Worm (Caenorhabditis elegans) whole organism, late embryonic: ENCODE measurements around the gene fars-3.

Experiments used
- C38D4.7 ChIP-seq: fragments of 200-800 bp; sonication (Bioruptor generic); optimal IDR thresholded peaks from 2 replicates; lab custom pipeline; 2018; ENCODE audit warnings: mild to moderate bottlenecking, missing genetic modification characterization, moderate library complexity, missing compliant biosample characterization
- F13H6.1 ChIP-seq: sonication (generic microtip); optimal IDR thresholded peaks from 2 replicates; lab custom pipeline; 2016; ENCODE audit warnings: missing genetic modification characterization, missing compliant biosample characterization
- K02D7.2 ChIP-seq: sonication (generic microtip); optimal IDR thresholded peaks from 2 replicates; lab custom pipeline; 2017; ENCODE audit warnings: mild to moderate bottlenecking, missing genetic modification characterization, missing compliant biosample characterization
- T23F11.4 ChIP-seq: fragments of 200-800 bp; sonication (Bioruptor generic); optimal IDR thresholded peaks from 2 replicates; lab custom pipeline; 2018; ENCODE audit warnings: mild to moderate bottlenecking, missing genetic modification characterization, missing compliant biosample characterization
- Y22D7AL.16 ChIP-seq: sonication (generic microtip); optimal IDR thresholded peaks from 2 replicates; lab custom pipeline; 2016; ENCODE audit warnings: missing genetic modification characterization, missing compliant biosample characterization
- ama-1 ChIP-seq: fragments of 150-350 bp; optimal IDR thresholded peaks from 2 replicates; lab custom pipeline; 2014
- ceh-18 ChIP-seq: sonication (generic microtip); optimal IDR thresholded peaks from 2 replicates; lab custom pipeline; 2016; ENCODE audit warnings: missing genetic modification characterization, missing compliant biosample characterization
- ceh-19 ChIP-seq: fragments of 200-800 bp; sonication (Bioruptor generic); optimal IDR thresholded peaks from 2 replicates; lab custom pipeline; 2018; ENCODE audit warnings: mild to moderate bottlenecking, missing genetic modification characterization, missing compliant biosample characterization
- ceh-30 ChIP-seq: fragments of 150-350 bp; optimal IDR thresholded peaks from 2 replicates; lab custom pipeline; 2014; ENCODE audit warnings: missing biosample characterization, missing genetic modification characterization
- ceh-34 ChIP-seq: sonication (generic microtip); optimal IDR thresholded peaks from 2 replicates; lab custom pipeline; 2016; ENCODE audit warnings: mild to moderate bottlenecking, missing genetic modification characterization, missing compliant biosample characterization
- ceh-6 ChIP-seq: fragments of 200-800 bp; sonication (Bioruptor generic); optimal IDR thresholded peaks from 2 replicates; lab custom pipeline; 2018; ENCODE audit warnings: mild to moderate bottlenecking, missing genetic modification characterization, missing compliant biosample characterization
- ceh-9 ChIP-seq: sonication (generic microtip); optimal IDR thresholded peaks from 2 replicates; lab custom pipeline; 2016; ENCODE audit warnings: mild to moderate bottlenecking, missing genetic modification characterization, inconsistent platforms, missing compliant biosample characterization
- dve-1 ChIP-seq: sonication (generic microtip); optimal IDR thresholded peaks from 2 replicates; lab custom pipeline; 2017; ENCODE audit warnings: antibody characterized with exemption, mild to moderate bottlenecking, missing genetic modification characterization, missing compliant biosample characterization
- elt-2 ChIP-seq: sonication (generic microtip); optimal IDR thresholded peaks from 2 replicates; lab custom pipeline; 2016; ENCODE audit warnings: missing genetic modification reagents, missing genetic modification characterization, missing compliant biosample characterization
- fax-1 ChIP-seq: sonication (generic microtip); optimal IDR thresholded peaks from 2 replicates; lab custom pipeline; 2016; ENCODE audit warnings: missing genotype, missing genetic modification characterization, missing compliant biosample characterization
- gmeb-2 ChIP-seq: sonication (generic microtip); optimal IDR thresholded peaks from 2 replicates; lab custom pipeline; 2016; ENCODE audit warnings: missing genetic modification characterization, inconsistent platforms, missing compliant biosample characterization
- hlh-13 ChIP-seq: fragments of 200-800 bp; sonication (Bioruptor generic); optimal IDR thresholded peaks from 2 replicates; lab custom pipeline; 2018; ENCODE audit warnings: mild to moderate bottlenecking, missing genetic modification characterization, missing compliant biosample characterization
- hlh-15 ChIP-seq: sonication (generic microtip); optimal IDR thresholded peaks from 2 replicates; lab custom pipeline; 2016; ENCODE audit warnings: missing genetic modification characterization, missing compliant biosample characterization
- lin-11 ChIP-seq: fragments of 200-800 bp; sonication (Bioruptor generic); optimal IDR thresholded peaks from 2 replicates; lab custom pipeline; 2018; ENCODE audit warnings: mild to moderate bottlenecking, missing genetic modification characterization, missing compliant biosample characterization
- nfya-1 ChIP-seq: sonication (generic microtip); optimal IDR thresholded peaks from 2 replicates; lab custom pipeline; 2017; ENCODE audit warnings: missing genetic modification characterization, mild to moderate bottlenecking, missing compliant biosample characterization, antibody characterized with exemption, moderate library complexity
- pat-9 ChIP-seq: fragments of 200-800 bp; sonication (Bioruptor generic); optimal IDR thresholded peaks from 2 replicates; lab custom pipeline; 2018; ENCODE audit warnings: mild to moderate bottlenecking, missing genetic modification characterization, moderate library complexity, missing compliant biosample characterization
- pax-1 ChIP-seq: fragments of 150-350 bp; optimal IDR thresholded peaks from 2 replicates; lab custom pipeline; 2014; ENCODE audit warnings: missing biosample characterization, missing genetic modification characterization
- pha-4 ChIP-seq: fragments of 150-350 bp; optimal IDR thresholded peaks from 2 replicates; lab custom pipeline; 2018; ENCODE audit warnings: missing biosample characterization, missing genetic modification reagents, missing genetic modification characterization
- rnt-1 ChIP-seq: sonication (generic microtip); optimal IDR thresholded peaks from 2 replicates; lab custom pipeline; 2016; ENCODE audit warnings: missing genetic modification characterization, missing compliant biosample characterization
- tbx-7 ChIP-seq: sonication (generic microtip); optimal IDR thresholded peaks from 2 replicates; lab custom pipeline; 2016; ENCODE audit warnings: missing genotype, missing genetic modification characterization, missing compliant biosample characterization
- unc-42 ChIP-seq: sonication (generic microtip); optimal IDR thresholded peaks from 2 replicates; lab custom pipeline; 2016; ENCODE audit warnings: missing genotype, missing genetic modification characterization, missing compliant biosample characterization
- unc-55 ChIP-seq: sonication (generic microtip); optimal IDR thresholded peaks from 2 replicates; lab custom pipeline; 2017; ENCODE audit warnings: missing biosample characterization, missing genetic modification reagents, missing genetic modification characterization

fars-3 gene

DNA sequence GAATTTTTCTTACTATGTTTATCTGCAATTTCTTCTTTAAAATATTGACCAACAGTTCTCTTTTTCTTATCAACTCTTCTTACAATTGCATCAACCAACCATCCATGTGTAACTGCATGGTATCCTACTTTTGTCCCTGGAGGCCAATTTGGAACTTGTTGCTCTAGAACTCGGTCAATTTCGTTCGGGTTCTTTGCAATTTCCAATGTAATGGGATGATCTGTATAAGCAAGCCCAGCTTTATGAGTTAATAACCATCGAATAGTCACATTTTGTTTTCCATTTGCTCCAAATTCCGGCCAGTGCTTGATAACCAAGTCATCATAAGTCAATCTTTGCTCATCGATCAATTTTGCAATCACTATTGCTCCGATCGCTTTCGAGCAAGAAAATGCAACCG, 14.7 kb downstream of the fars-3 start:
- no peak for TF ChIP-seq pha-4 (tag; lab: Kevin White, UChicago)
- TF ChIP-seq dve-1 (tag; lab: Kevin White, UChicago) = no peak
- TF ChIP-seq tbx-7 (tag; lab: Kevin White, UChicago) = no peak
- no peak for TF ChIP-seq hlh-15 (tag; lab: Kevin White, UChicago)
- no peak for TF ChIP-seq K02D7.2 (tag; lab: Kevin White, UChicago)
- TF ChIP-seq T23F11.4 (GFP tag; lab: Kevin White, UChicago) = no peak
- TF ChIP-seq Y22D7AL.16 (tag; lab: Kevin White, UChicago) = no peak
- TF ChIP-seq fax-1 (tag; lab: Kevin White, UChicago) = no peak
- TF ChIP-seq ceh-18 (tag; lab: Kevin White, UChicago) = no peak

DNA sequence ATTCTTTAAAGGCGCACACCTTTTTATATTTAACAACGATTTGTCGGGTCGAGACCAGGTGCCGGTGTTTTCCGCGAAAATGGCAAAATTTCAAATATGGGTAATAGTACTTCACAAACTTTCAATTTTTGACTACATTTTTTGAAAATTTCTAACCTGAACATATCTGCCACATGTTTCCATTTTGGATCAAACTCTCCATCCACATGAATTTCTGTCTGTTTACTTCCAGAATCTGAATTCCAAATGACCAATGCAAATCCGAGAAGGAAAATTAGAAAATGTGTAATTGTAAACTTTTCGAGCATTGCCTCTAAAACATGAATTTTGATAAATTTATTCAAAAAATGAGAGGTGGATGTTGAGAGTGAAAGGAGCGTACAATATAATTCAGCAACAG, 15.5 kb downstream of the fars-3 start, which contains the start of gene lact-4:
Gene lact-4, minus strand, starts transcription at position 313 of the 400 bp plus-strand sequence.
- TF ChIP-seq ceh-19 (no peak), F13H6.1 (tag; lab: Kevin White, UChicago) (no peak), ceh-6 (GFP tag; lab: Kevin White, UChicago) (no peak), fax-1 (tag; lab: Kevin White, UChicago) (no peak), C38D4.7 (GFP tag; lab: Kevin White, UChicago) (no peak), pha-4 (tag; lab: Kevin White, UChicago) (no peak)

DNA sequence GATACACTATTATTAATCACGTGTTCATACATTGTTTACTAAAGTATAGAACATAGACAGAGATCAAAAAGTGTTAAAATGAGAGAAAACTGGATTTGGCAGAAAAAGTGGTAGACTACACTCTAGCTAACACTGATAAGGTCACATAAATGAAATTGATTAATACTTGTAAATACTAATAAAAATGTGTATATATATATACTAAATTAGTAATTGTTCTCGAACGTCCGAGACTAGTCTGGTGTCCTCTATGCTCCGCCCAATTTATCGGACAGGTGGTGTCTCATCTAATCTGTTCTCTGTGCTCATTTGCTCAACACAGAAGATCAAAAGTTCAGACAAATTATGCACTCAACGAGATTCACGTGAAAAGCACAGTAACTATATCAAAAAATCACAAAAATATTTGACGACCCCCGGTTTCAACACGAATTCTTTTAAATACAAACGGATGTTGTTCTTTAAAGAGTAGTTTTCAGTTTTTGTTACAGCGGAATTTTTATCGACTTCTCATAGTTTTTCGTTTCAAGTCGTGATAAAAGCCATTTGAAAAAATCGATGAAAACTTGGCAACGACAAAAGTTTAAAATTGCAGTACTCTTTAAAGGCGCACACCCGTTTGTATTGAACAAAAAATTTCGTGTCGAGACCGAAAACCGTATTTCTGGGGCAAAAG, 16.5 kb downstream of the fars-3 start:
- TF ChIP-seq elt-2 (tag; lab: Kevin White, UChicago) (peak; percentile 21), rnt-1 (tag; lab: Kevin White, UChicago) (peak; percentile 11), pax-1 (tag; lab: Kevin White, UChicago) (peak; percentile 74), hlh-13 (GFP tag; lab: Kevin White, UChicago) (no peak), unc-55 (peak; percentile 30)

DNA sequence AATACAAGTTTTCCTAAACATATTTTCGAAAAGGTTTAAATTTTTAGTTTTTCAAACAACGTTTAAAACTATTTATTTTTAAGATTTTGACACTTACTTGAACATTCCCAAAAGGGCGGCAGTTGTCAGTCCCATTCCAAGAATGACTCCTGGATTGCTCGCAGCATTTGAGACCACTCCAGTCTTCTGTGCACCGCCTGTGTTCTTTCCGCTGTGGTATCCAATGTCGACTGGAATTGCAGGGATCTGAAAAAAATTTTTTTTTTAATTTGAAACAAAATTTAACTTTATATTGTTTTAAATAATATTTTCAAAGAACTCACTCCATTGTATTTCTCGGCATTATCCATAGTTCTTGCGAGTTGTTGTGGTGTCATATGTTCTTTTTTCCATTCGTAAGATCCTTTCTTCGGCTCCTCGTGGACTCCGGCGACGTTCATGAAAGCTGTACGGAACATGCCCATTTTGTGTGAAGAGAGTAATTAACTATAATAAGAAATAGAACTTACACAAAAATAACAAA, 17.1 kb downstream of the fars-3 start, which contains the start of gene M05D6.5:
Gene M05D6.5, minus strand, starts transcription at position 473 of the 523 bp plus-strand sequence.
- TF ChIP-seq ama-1 (lab: Kevin White, UChicago) (no peak), ceh-30 (no peak), ceh-9 (tag; lab: Kevin White, UChicago) (no peak)

DNA sequence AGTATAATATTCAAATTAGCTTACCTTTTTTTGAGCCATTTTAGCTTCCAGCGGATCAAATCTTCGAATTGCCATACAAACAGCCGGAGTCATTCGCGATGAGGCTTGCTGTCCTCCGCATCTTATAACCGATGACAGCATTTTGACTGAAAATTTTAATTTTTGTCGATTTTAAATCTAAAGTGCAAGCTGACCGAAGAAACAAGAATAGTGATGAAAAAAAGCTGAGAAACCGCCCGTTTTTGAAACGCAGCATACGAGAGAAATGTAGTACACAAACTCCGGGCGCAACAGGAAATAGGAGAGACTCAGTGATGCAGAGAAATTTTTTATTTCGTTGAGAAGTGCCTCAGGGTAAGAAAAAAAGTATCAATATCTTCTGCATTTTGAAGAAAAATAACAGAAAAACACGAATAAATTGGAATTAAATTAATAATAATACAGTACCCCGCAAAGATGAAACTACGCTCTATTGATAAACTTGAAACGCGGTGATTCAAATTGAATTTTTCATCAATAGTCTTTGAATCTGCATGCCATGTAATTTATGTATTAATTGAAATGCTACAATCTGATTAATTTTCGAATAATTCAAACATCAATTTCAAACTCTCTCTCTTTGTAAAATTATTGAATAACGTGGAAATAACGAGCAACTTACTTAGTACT, 18.6 kb downstream of the fars-3 start:
- TF ChIP-seq nfya-1 (tag; lab: Kevin White, UChicago) = peak; percentile 0
- TF ChIP-seq gmeb-2 (tag; lab: Kevin White, UChicago) = no peak
- TF ChIP-seq dve-1 (tag; lab: Kevin White, UChicago) = peak; percentile 4
- TF ChIP-seq ceh-34 (tag; lab: Kevin White, UChicago) = no peak
- no peak for TF ChIP-seq pat-9 (tag; lab: Kevin White, UChicago)
- TF ChIP-seq unc-42 (tag; lab: Kevin White, UChicago) = peak; percentile 31

DNA sequence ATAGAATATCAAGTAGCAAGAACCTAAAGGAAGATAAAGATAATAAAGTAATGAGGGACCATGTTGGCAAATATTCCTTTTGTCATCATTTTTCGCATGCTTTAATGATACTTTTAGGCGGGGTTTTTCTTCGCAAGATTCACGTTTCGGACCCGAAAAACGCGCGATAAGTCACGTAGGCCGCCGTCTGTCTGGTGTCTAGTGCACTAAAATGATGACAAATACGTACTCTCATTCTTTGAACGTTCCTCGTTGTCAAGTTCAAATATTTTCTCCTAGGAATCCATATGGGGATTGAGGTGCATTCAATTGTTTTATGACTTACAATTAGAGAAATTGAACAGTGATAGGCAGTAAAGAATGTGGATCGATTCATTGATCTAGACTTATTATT, 19.1 kb downstream of the fars-3 start, which contains the start of gene taap-1:
Gene taap-1, minus strand, starts transcription at position 79 of the 394 bp plus-strand sequence.
- TF ChIP-seq lin-11 (tag; lab: Kevin White, UChicago) (no peak), unc-55 (peak; percentile 11)

DNA sequence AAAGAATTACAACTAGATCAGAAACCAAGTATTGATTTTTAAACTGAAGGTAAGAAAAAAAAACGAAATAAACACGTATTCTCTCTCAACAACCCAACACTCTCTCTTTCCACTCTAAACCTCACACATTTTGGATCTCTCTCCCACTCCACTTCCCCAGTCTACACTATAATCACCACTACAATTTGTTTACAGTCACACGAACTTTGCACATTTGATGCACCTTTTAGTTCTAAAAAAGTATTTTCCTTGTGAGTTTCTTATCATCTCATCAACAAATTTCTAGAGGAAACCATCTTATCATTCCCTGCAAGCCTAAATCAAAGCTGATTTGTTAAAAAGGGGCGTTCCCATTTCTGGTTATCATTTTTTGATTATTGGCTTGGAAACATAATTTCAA, 19.9 kb downstream of the fars-3 start:
- TF ChIP-seq unc-42 (tag; lab: Kevin White, UChicago) (no peak), elt-2 (tag; lab: Kevin White, UChicago) (peak; percentile 40), dve-1 (tag; lab: Kevin White, UChicago) (peak; percentile 38)
- TF ChIP-seq, all 69 proteins: peak for 2
